Worm (Caenorhabditis elegans) whole organism, L4 larva: ENCODE results near the gene F52E1.3.

Experiments used
- D1046.2 ChIP-seq: fragments of 200-800 bp; sonication (Bioruptor generic); IDR thresholded peaks from 2 replicates; pipeline ENCODE4 v1.3.6; 2022; ENCODE audit warnings: missing genetic modification characterization, missing compliant biosample characterization
- F37D6.2 ChIP-seq: sonication (generic microtip); optimal IDR thresholded peaks from 2 replicates; lab custom pipeline; 2016; ENCODE audit warnings: mild to moderate bottlenecking, missing genetic modification characterization, missing compliant biosample characterization
- F44E2.7 ChIP-seq: fragments of 200-800 bp; sonication (Bioruptor generic); IDR thresholded peaks from 2 replicates; pipeline ENCODE4 v2.1.2; 2022; ENCODE audit warnings: missing genetic modification characterization, missing compliant biosample characterization
- aha-1 ChIP-seq: fragments of 150-350 bp; peaks from one replicate; lab custom pipeline; 2014; ENCODE audit warnings: missing biosample characterization, missing genetic modification characterization
- aly-2 ChIP-seq: sonication (generic microtip); optimal IDR thresholded peaks from 2 replicates; lab custom pipeline; 2018; ENCODE audit warnings: missing biosample characterization, missing genetic modification characterization
- ceh-28 ChIP-seq: fragments of 150-350 bp; optimal IDR thresholded peaks from 2 replicates; lab custom pipeline; 2014; ENCODE audit warnings: missing biosample characterization, missing genetic modification reagents, missing genetic modification characterization
- ces-1 ChIP-seq: fragments of 150-350 bp; sonication (generic microtip); optimal IDR thresholded peaks from 4 replicates; lab custom pipeline; 2014; ENCODE audit warnings: missing biosample characterization, missing genetic modification reagents, missing genetic modification characterization
- daf-16 ChIP-seq, 3 experiments: sonication (generic microtip); optimal IDR thresholded peaks; 2 replicates each; lab custom pipeline; 2016 to 2017; ENCODE audit warnings: missing genetic modification characterization in 3 of 3, missing genetic modification reagents in 3 of 3, mild to moderate bottlenecking in 2 of 3, missing compliant biosample characterization in 2 of 3, missing biosample characterization in 1 of 3, moderate library complexity in 1 of 3
- dmd-6 ChIP-seq: fragments of 200-800 bp; sonication (Bioruptor generic); IDR thresholded peaks from 2 replicates; pipeline ENCODE4 v1.3.6; 2022; ENCODE audit warnings: missing genetic modification reagents, missing genetic modification characterization, missing compliant biosample characterization
- dpl-1 ChIP-seq: fragments of 150-350 bp; optimal IDR thresholded peaks from 2 replicates; lab custom pipeline; 2014; ENCODE audit warnings: missing biosample characterization, missing genetic modification reagents, missing genetic modification characterization
- duxl-1 ChIP-seq: sonication (generic microtip); optimal IDR thresholded peaks from 2 replicates; lab custom pipeline; 2016; ENCODE audit warnings: mild to moderate bottlenecking, missing genetic modification characterization, moderate library complexity, missing compliant biosample characterization; ENCODE audit not compliant: poor library complexity
- dve-1 ChIP-seq: sonication (generic microtip); optimal IDR thresholded peaks from 2 replicates; lab custom pipeline; 2017; ENCODE audit warnings: antibody characterized with exemption, mild to moderate bottlenecking, missing genetic modification characterization, missing compliant biosample characterization; ENCODE audit not compliant: insufficient read depth
- hlh-11 ChIP-seq: fragments of 200-800 bp; sonication (Bioruptor generic); optimal IDR thresholded peaks from 2 replicates; lab custom pipeline; 2018; ENCODE audit warnings: mild to moderate bottlenecking, missing genetic modification characterization, missing compliant biosample characterization
- lim-7 ChIP-seq: fragments of 200-800 bp; sonication (Bioruptor generic); IDR thresholded peaks from 2 replicates; pipeline ENCODE4 v1.3.6; 2022; ENCODE audit warnings: missing genetic modification characterization, missing compliant biosample characterization
- mdt-29 ChIP-seq: fragments of 200-800 bp; sonication (Bioruptor generic); IDR thresholded peaks from 2 replicates; pipeline ENCODE4 v1.3.6; 2022; ENCODE audit warnings: missing genetic modification reagents, missing genetic modification characterization, missing compliant biosample characterization
- nhr-111 ChIP-seq: fragments of 200-800 bp; sonication (Bioruptor generic); optimal IDR thresholded peaks from 2 replicates; lab custom pipeline; 2018; ENCODE audit warnings: mild to moderate bottlenecking, missing genetic modification characterization, missing compliant biosample characterization
- nhr-25 ChIP-seq: sonication (generic microtip); optimal IDR thresholded peaks from 2 replicates; lab custom pipeline; 2017; ENCODE audit warnings: missing genetic modification characterization, mild to moderate bottlenecking, missing compliant biosample characterization, antibody characterized with exemption, moderate library complexity, borderline replicate concordance; ENCODE audit not compliant: insufficient read depth
- nhr-28 ChIP-seq: fragments of 150-350 bp; optimal IDR thresholded peaks from 2 replicates; lab custom pipeline; 2014; ENCODE audit warnings: missing biosample characterization, missing genetic modification characterization
- nhr-41 ChIP-seq: fragments of 200-800 bp; sonication (Bioruptor generic); IDR thresholded peaks from 2 replicates; pipeline ENCODE4 v1.3.6; 2022; ENCODE audit warnings: missing genetic modification reagents, missing genetic modification characterization, missing compliant biosample characterization
- nhr-48 ChIP-seq: sonication (generic microtip); optimal IDR thresholded peaks from 2 replicates; lab custom pipeline; 2016; ENCODE audit warnings: mild to moderate bottlenecking, missing genetic modification characterization, missing compliant biosample characterization
- pha-4 ChIP-seq, 2 experiments: fragments of 150-350 bp in 1 of 2; fragments of 200-800 bp in 1 of 2; sonication (Bioruptor generic) in 1 of 2; IDR thresholded peaks in 1 of 2; optimal IDR thresholded peaks in 1 of 2; 2 replicates each; pipeline versions ENCODE4 v1.3.6 to Lab custom; 2014 to 2022; ENCODE audit warnings: missing genetic modification characterization in 2 of 2, missing genetic modification reagents in 2 of 2, missing biosample characterization in 1 of 2, missing compliant biosample characterization in 1 of 2
- php-3 ChIP-seq: fragments of 200-800 bp; sonication (Bioruptor generic); IDR thresholded peaks from 2 replicates; pipeline ENCODE4 v1.3.6; 2022; ENCODE audit warnings: missing genetic modification reagents, missing genetic modification characterization, missing compliant biosample characterization
- pqm-1 ChIP-seq: sonication (generic microtip); optimal IDR thresholded peaks from 2 replicates; lab custom pipeline; 2017; ENCODE audit warnings: missing biosample characterization, missing genetic modification characterization
- rbr-2 ChIP-seq: sonication (generic microtip); optimal IDR thresholded peaks from 2 replicates; lab custom pipeline; 2016; ENCODE audit warnings: missing genotype, missing genetic modification characterization, missing compliant biosample characterization
- saeg-2 ChIP-seq: fragments of 200-800 bp; sonication (Bioruptor generic); IDR thresholded peaks from 2 replicates; pipeline ENCODE4 v1.3.6; 2022; ENCODE audit warnings: missing genetic modification reagents, missing genetic modification characterization, missing compliant biosample characterization
- set-16 ChIP-seq: fragments of 200-800 bp; sonication (Bioruptor generic); IDR thresholded peaks from 2 replicates; pipeline ENCODE4 v1.3.6; 2022; ENCODE audit warnings: missing genetic modification reagents, missing genetic modification characterization, missing compliant biosample characterization
- snpc-4 ChIP-seq: fragments of 150-350 bp; optimal IDR thresholded peaks from 2 replicates; lab custom pipeline; 2014; ENCODE audit warnings: missing biosample characterization, missing genetic modification characterization
- tra-1 ChIP-seq: fragments of 200-800 bp; sonication (Bioruptor generic); IDR thresholded peaks from 2 replicates; pipeline ENCODE4 v1.3.6; 2022; ENCODE audit warnings: missing genetic modification reagents, missing genetic modification characterization, missing compliant biosample characterization
- unc-62 ChIP-seq, 3 experiments: fragments of 150-350 bp in 1 of 3; sonication (generic microtip); optimal IDR thresholded peaks in 2 of 3; peaks in 1 of 3; 1 replicate in 1 of 3; 2 replicates in 2 of 3; lab custom pipeline; 2014 to 2017; ENCODE audit warnings: missing biosample characterization in 3 of 3, missing genetic modification characterization in 3 of 3, missing genetic modification reagents in 3 of 3, missing genotype in 1 of 3
- zfp-2 ChIP-seq: sonication (generic microtip); optimal IDR thresholded peaks from 2 replicates; lab custom pipeline; 2016; ENCODE audit warnings: mild to moderate bottlenecking, missing genetic modification characterization, missing compliant biosample characterization
- zfp-3 ChIP-seq: fragments of 200-800 bp; sonication (Bioruptor generic); conservative IDR thresholded peaks from 2 replicates; pipeline ENCODE4 v1.3.6; 2022; ENCODE audit warnings: missing genetic modification reagents, missing genetic modification characterization, missing compliant biosample characterization
- zip-11 ChIP-seq: fragments of 200-800 bp; sonication (Bioruptor generic); IDR thresholded peaks from 2 replicates; pipeline ENCODE4 v1.3.6; 2022; ENCODE audit warnings: missing genetic modification characterization, missing compliant biosample characterization

F52E1.3 gene

ce11 chrV:8384809-8385208 is 9.8 kb upstream of the F52E1.3 start:
- TF ChIP-seq ces-1 (GFP tag; lab: Kevin White, UChicago), result no peak
- no peak for TF ChIP-seq duxl-1 (tag; lab: Kevin White, UChicago)
- TF ChIP-seq unc-62 (GFP tag; optimal IDR thresholded peaks at IDR 0.05 in 1 of 2; lab: Kevin White, UChicago), result peak in 1 of 2 experiments; percentile 59
- TF ChIP-seq unc-62 (tag; optimal IDR thresholded peaks at IDR 0.05; lab: Kevin White, UChicago), result no peak
- TF ChIP-seq mdt-29 (GFP tag; lab: Robert Waterston, UW), result no peak
- TF ChIP-seq tra-1, result no peak
- peak; percentile 48; the same call in 1 of the 2 replicates for TF ChIP-seq zfp-3 (GFP tag; lab: Robert Waterston, UW)
- TF ChIP-seq php-3 (GFP tag; lab: Robert Waterston, UW), result 0 out of 2 replicates have a peak, but pooled peaks have one; percentile 41
- no peak for TF ChIP-seq daf-16 (GFP tag; optimal IDR thresholded peaks at IDR 0.05; lab: Kevin White, UChicago)
- TF ChIP-seq daf-16 (tag; optimal IDR thresholded peaks at IDR 0.05; lab: Kevin White, UChicago), result peak; percentile 9
- 0 out of 2 replicates have a peak, but pooled peaks have one; percentile 37 for TF ChIP-seq D1046.2 (GFP tag; lab: Robert Waterston, UW)

DNA sequence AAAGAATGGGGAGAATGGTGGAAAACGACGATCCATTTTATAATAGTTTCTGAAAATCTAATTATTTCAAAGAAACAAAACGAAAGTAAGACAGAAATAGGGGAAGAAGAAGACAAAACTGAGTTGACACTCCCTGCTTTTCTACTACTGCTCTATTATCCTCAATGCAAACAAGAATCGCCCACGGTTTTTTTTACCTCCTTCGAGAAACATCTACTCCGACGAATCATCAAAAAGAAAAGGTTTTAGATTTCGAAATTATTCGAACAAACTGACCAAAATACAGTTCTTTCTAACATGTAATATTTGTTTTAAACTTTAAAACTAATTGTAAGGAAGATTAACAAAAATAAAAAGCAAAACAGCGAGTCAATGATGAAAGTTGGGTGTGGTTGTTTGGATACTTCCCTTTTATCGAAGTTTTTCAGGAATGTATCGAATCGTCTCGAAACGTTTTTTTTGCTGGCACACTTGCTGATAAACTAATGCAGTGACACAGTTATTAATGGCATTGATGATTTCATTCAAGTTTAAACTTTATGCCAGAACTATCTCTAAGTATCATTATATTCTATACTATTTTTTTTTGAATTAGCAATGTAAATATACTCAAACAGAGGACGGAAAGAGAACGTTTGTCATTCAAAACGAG is 8.6 kb upstream of the F52E1.3 start, which contains the start of gene hsp-17:
TSS of gene hsp-17 (minus strand) at position 51 of the 652 bp plus-strand sequence.
- TF ChIP-seq dmd-6 (GFP tag; lab: Robert Waterston, UW) (peak; percentile 27; the same call in 1 of the 2 replicates), hlh-11 (tag; lab: Kevin White, UChicago) (peak; percentile 24), snpc-4 (tag; lab: Kevin White, UChicago) (no peak), F37D6.2 (tag; lab: Kevin White, UChicago) (no peak), daf-16 (GFP tag; optimal IDR thresholded peaks at IDR 0.05; lab: Kevin White, UChicago) (no peak), daf-16 (tag; optimal IDR thresholded peaks at IDR 0.05; lab: Kevin White, UChicago) (peak; percentile 68), set-16 (GFP tag; lab: Robert Waterston, UW) (no peak), zip-11 (no peak), nhr-28 (tag; lab: Kevin White, UChicago) (peak; percentile 15), aly-2 (tag; lab: Kevin White, UChicago) (no peak), saeg-2 (GFP tag; lab: Robert Waterston, UW) (no peak), dve-1 (tag; lab: Kevin White, UChicago) (no peak), pqm-1 (tag; lab: Kevin White, UChicago) (peak; percentile 16), pha-4 (GFP tag; IDR thresholded peaks at IDR 0.05; lab: Robert Waterston, UW) (no peak), pha-4 (tag; optimal IDR thresholded peaks at IDR 0.05; lab: Kevin White, UChicago) (peak; percentile 52)

- peak in 1 of 2 experiments; percentile 58 for TF ChIP-seq unc-62 (GFP tag; optimal IDR thresholded peaks at IDR 0.05 in 1 of 2; lab: Kevin White, UChicago)
- no peak for TF ChIP-seq unc-62 (tag; optimal IDR thresholded peaks at IDR 0.05; lab: Kevin White, UChicago)
- TF ChIP-seq rbr-2 (tag; lab: Kevin White, UChicago), result no peak
- no peak for TF ChIP-seq zfp-2 (tag; lab: Kevin White, UChicago)
These were observed 7.5 kb upstream of the F52E1.3 start, which contains the start of gene gcy-7 for ce11 chrV:8387056-8387455. TSS of gene gcy-7 (plus strand) at chrV:8387356.

DNA sequence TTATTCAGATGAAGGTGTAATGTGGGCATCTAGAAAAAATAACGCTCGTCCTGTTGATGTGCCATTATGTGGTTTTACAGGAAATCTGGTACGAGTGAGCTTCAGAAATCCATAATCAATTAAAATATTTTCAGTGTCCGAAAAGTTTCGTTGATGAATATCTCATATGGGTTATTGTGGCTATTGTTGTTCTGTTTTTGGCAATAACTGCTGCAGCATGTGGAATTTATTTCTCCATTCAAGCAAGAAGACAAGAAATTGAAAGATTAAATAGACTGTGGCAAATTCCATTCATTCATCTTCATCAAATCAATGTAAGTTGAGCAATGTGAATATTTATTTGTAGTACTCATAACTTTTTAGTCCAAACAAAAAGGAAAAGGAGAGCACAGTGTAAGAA is 5.3 kb upstream of the F52E1.3 start:
- TF ChIP-seq aha-1 (tag; lab: Kevin White, UChicago), result peak; percentile 95
- TF ChIP-seq nhr-111, result no peak
- TF ChIP-seq, all 104 proteins: peak for 1

ce11 chrV:8400808-8401207 is 6.2 kb downstream of the F52E1.3 start:
- TF ChIP-seq rbr-2 (tag; lab: Kevin White, UChicago) (no peak), aha-1 (tag; lab: Kevin White, UChicago) (peak; percentile 92)

DNA sequence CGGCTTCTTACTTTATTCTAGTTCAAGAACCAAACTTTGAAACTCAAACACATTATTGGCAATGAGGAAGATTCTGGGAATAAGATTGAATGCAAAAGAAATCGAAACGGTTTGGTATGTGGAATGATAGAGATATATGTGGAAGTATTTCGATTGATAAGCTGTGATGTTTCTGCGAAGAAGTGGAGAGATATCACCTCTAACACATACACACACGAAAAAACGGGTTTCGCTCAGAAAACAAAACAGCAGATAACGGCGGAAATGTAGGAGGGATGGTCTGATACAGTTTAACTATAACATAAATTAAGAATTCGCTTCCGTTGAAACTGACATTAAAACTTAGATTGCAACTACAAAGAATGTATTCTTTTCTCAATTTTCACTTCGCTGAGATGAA is 6.7 kb downstream of the F52E1.3 start:
- TF ChIP-seq lim-7 (GFP tag; lab: Robert Waterston, UW) (no peak), dpl-1 (GFP tag; lab: Kevin White, UChicago) (no peak), nhr-28 (tag; lab: Kevin White, UChicago) (peak; percentile 52), ceh-28 (tag; lab: Kevin White, UChicago) (no peak), php-3 (GFP tag; lab: Robert Waterston, UW) (no peak), unc-62 (GFP tag; optimal IDR thresholded peaks at IDR 0.05 in 1 of 2; lab: Kevin White, UChicago) (peak in 1 of 2 experiments; percentile 45), unc-62 (tag; optimal IDR thresholded peaks at IDR 0.05; lab: Kevin White, UChicago) (no peak), nhr-41 (GFP tag; lab: Robert Waterston, UW) (no peak), F44E2.7 (GFP tag; lab: Robert Waterston, UW) (no peak), nhr-25 (tag; lab: Kevin White, UChicago) (no peak), pqm-1 (tag; lab: Kevin White, UChicago) (no peak), nhr-48 (tag; lab: Kevin White, UChicago) (no peak)
- TF ChIP-seq, all 104 proteins: peak for 2
